Worm (Caenorhabditis elegans) whole organism, L4/young adult: Measurements from ENCODE around the gene hsd-2.

Experiments
- W03F9.2 ChIP-seq: fragments of 150-350 bp; optimal IDR thresholded peaks from 2 replicates; lab custom pipeline; 2014; ENCODE audit warnings: missing biosample characterization, missing genetic modification characterization
- dao-5 ChIP-seq: sonication (generic microtip); optimal IDR thresholded peaks from 2 replicates; lab custom pipeline; 2016; ENCODE audit warnings: missing genotype, missing genetic modification characterization, moderate library complexity, missing compliant biosample characterization
- him-1 ChIP-seq: sonication (generic microtip); optimal IDR thresholded peaks from 2 replicates; lab custom pipeline; 2016; ENCODE audit warnings: missing genotype, missing genetic modification reagents, missing genetic modification characterization, missing compliant biosample characterization

hsd-2 gene

DNA sequence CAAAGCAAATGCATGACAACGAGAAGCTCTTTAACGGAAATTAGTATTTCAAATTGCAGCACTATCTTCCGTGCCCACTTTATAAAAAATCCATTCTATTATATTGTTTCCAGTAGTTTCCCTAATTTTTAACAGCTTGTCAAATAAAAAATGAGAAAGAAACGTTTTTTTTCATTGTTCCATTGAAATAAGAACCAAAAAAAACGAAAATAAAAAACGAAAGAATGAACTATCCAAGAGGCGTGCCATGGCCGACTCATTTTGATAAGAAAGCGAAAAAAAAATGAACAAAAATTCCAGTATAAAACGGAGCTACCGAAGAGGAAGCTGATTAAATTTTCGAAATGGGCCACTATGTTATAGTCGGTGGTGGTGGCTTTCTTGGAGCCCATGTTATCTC lies at the start of gene hsd-2:
TSS of gene hsd-2 (plus strand) at position 301 of the 400 bp plus-strand sequence.
- TF ChIP-seq him-1 (tag; lab: Kevin White, UChicago) (no peak), W03F9.2 (tag; lab: Kevin White, UChicago) (no peak), dao-5 (tag; lab: Kevin White, UChicago) (no peak)

DNA sequence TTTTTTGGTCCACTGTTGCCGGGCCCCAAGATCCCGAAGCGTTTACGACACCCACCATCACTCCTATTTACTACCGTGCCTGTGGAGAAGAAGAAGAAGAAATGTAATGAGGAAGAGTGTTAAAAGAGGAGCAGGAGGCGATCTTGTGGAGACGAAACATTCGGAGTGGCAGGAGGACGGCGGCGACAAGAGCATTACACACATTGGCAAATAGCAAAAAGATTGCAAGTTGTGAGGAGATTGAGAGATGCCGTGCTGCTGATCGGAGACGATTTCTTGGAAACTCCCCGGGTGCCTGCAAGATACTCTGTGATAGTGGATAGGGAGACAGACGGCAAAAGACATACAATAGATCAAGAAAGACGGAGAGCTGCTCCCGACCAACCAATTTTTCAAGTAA lies 47.8 kb upstream of the hsd-2 start, which contains the start of gene M03F4.4:
TSS of gene M03F4.4 (minus strand) at position 160 of the 400 bp plus-strand sequence.
- no peak for TF ChIP-seq him-1 (tag; lab: Kevin White, UChicago)
- no peak for TF ChIP-seq W03F9.2 (tag; lab: Kevin White, UChicago)
- no peak for TF ChIP-seq dao-5 (tag; lab: Kevin White, UChicago)

DNA sequence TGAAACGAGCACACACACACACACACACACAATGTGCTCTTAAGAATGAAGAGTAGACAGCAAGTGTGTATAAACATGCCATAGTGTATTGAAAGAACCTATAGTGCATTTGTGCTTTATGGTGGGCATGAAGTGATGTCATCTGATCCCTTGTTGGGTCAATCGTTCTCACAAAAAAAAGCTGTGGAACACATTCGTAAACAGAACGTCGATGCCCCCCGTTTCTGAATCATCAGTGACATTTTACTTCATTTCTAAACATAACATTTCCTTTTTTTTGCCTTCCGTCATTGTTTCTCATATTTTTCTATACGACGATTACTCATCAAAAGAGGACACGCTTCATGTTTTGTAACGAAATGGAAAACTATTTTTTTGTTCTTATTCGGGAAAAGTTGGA lies 46.1 kb upstream of the hsd-2 start:
- TF ChIP-seq W03F9.2 (tag; lab: Kevin White, UChicago), result no peak
- TF ChIP-seq dao-5 (tag; lab: Kevin White, UChicago), result no peak
- no peak for TF ChIP-seq him-1 (tag; lab: Kevin White, UChicago)

DNA sequence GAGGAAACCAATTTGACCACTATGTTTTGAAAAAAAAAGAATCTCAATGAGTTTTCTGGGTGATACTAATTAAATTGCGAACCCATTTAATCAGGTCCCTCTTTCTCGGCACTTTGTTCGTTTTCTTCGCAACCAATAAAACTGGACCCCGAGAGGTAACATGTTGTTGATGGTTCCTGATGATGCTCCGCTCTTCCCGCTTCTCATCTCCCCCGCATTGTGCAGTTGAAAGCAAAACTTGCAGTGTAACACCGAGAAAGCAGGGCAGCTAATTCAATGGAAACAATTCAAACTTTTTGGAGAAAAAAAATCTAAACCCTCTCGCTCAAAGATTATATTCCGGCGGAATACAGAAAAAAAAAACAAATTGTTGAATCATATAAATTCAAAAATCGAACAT lies 45.6 kb upstream of the hsd-2 start:
- TF ChIP-seq W03F9.2 (tag; lab: Kevin White, UChicago), result no peak
- TF ChIP-seq him-1 (tag; lab: Kevin White, UChicago), result no peak
- TF ChIP-seq dao-5 (tag; lab: Kevin White, UChicago), result no peak

DNA sequence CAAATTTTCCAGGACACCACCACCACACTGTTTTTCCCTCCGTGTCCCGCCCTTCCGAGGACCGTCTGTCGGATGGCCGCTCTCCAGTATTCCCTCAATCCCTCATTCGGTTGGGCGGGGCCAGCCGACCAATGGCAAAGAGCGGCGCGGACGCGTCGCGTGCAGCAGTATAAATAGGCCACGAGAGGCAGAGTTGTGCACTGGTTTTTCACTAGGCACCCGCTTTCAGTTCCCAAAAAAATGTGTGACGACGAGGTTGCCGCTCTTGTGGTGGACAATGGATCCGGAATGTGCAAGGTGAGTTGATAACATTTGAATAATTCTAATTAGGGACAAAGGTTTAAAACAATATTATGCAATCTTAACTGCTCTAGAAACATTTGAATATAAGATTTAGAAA lies 44.6 kb upstream of the hsd-2 start, which contains the start of gene act-4:
TSS of gene act-4 (plus strand) at position 200 of the 400 bp plus-strand sequence.
- TF ChIP-seq him-1 (tag; lab: Kevin White, UChicago) (peak; percentile 4), W03F9.2 (tag; lab: Kevin White, UChicago) (no peak), dao-5 (tag; lab: Kevin White, UChicago) (no peak)

DNA sequence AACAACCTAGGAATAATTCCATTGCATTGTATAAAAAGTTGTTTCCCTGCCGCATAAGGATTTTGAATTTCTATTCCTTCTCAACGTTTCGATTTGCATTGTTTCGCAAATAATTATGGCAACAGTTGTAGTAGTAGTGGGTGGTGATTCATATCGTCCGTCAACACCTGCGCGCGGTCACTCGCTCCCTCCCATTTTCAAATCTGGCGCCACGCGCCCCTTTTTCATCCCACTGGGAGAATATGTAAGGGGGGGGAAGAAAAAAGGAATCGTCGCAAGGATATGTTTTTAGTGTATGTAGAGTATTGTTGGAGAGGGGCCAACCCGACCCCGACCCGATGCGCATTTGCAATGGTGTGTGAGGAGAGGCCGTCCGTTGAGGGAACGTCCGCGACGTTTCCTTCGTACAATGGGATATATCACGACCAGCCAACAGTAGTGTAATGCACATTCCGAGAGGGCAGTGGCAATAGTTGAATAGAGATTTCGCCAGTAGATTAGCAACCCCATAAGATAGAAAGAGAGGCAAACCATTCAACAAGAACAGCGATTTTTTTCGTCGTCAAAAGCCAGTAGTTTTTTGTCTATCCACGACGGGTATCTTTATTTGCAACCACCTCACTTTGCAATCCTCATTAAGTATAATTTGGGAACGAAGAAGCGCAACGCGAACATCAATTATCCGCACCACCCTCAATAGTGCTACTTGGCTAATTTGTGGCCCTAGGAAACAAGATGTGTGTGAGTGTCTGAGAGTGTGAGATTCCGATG lies 43.9 kb upstream of the hsd-2 start:
- TF ChIP-seq him-1 (tag; lab: Kevin White, UChicago) (no peak), W03F9.2 (tag; lab: Kevin White, UChicago) (no peak), dao-5 (tag; lab: Kevin White, UChicago) (no peak)

DNA sequence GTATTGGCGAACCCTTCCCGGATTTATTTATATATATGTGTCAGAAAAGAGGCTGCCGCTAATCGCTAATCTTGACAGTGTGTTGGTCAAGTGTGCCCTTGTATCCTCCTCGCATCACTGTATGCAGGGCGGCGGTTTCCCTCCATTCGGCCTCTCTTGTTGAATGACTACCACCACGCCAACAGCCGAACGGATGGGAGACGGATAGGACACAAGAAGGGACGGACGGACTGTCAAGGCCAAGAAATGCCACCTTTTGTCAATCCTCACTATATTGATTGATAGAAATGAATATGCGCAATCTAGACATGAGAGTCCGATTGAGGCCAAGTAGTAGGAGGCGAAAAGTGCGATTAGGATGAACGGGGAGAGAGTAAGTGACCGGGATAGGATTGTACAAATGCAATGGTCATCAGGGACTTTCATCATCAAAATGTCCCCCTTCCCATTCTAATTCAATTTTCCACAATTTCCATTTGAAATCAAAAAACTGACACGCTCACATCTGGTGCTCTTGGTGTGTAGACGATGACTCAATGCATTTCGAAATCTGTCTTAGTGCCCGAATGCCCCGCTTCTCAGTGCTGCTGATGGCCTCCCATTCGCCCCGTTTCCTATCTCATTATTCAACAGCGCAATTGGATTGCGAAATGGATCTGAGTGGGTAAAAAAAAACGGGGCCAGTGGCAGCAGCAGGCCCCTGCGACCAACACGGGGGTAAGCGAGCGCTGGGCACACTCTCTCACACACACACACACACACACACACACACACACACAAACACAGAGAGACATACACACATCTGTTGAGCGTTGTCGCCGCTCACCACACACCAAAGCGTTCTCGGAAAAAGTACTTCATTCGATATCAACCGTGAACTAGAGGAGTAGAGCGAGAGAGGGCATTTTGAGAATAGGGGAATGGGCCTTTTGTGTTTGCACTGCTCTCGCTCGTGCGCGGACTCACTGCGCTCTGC lies 43.1 kb upstream of the hsd-2 start:
- peak; percentile 87 for TF ChIP-seq him-1 (tag; lab: Kevin White, UChicago)
- no peak for TF ChIP-seq W03F9.2 (tag; lab: Kevin White, UChicago)

DNA sequence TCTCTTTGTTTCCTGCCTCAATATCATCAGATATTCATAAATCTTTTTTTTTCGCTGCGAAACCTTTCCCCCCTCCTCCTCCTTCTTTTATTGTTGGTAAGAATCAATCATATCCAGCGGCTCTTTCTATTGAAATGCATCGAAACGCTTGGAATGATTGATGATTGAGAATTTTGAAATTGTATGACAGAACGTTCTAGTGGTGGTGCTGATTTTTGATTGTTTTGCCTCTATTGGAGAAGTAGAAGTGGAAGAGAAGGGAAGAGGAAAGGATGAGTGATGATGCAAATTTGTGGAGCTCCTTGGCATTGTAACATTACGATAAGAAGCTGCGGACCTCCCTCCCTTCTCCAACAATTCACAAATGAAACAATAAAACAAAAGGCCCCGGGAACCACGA lies 39.4 kb upstream of the hsd-2 start:
- TF ChIP-seq W03F9.2 (tag; lab: Kevin White, UChicago) (no peak), him-1 (tag; lab: Kevin White, UChicago) (no peak), dao-5 (tag; lab: Kevin White, UChicago) (no peak)

DNA sequence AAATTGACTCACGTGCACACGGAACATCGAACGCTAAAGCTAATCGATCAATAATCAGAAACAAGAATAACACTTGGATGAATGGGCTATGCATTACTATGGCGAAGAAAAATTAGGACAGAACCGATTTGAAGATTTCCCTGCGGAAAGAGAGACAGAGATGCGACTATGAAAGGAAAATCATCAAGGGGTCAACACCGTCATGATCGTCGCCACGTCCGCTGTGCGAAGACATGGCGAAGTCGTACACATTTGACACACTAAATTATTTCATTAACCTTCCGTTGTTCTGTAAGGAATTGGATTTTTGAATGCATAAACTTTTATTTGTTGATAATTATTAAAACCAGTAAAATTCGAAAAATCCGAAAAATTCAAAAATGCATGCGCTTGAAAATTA lies 35.8 kb upstream of the hsd-2 start, which contains the start of gene M03F4.6:
TSS of gene M03F4.6 (minus strand) at position 101 of the 400 bp plus-strand sequence.
- TF ChIP-seq dao-5 (tag; lab: Kevin White, UChicago), result no peak
- TF ChIP-seq him-1 (tag; lab: Kevin White, UChicago), result no peak
- TF ChIP-seq W03F9.2 (tag; lab: Kevin White, UChicago), result no peak

DNA sequence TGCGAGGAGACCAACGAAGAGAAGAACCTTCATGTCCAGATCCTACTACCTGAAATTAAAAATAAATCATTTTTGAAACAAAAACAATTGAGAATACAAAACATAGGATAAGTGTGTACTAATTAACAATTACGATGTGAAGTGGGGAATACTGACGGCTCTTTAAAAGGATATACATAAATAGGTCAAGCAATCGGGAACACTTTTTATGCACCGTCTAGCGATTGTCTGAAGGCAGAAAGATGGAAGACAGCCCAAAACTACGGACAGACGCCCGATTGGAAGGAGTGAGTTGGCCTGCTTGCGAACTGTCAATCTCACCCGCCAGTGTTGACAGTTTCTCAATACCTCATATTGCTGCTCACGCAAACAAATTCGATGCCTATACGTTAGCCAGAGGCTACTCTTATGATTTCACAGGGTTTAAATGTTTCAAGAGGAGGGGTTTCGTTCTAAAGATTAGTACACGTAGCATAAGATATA lies 34.1 kb upstream of the hsd-2 start, which contains the start of gene calu-1:
TSS of gene calu-1 (minus strand) at position 51 of the 483 bp plus-strand sequence.
- no peak for TF ChIP-seq W03F9.2 (tag; lab: Kevin White, UChicago)
- TF ChIP-seq him-1 (tag; lab: Kevin White, UChicago), result no peak
- no peak for TF ChIP-seq dao-5 (tag; lab: Kevin White, UChicago)

DNA sequence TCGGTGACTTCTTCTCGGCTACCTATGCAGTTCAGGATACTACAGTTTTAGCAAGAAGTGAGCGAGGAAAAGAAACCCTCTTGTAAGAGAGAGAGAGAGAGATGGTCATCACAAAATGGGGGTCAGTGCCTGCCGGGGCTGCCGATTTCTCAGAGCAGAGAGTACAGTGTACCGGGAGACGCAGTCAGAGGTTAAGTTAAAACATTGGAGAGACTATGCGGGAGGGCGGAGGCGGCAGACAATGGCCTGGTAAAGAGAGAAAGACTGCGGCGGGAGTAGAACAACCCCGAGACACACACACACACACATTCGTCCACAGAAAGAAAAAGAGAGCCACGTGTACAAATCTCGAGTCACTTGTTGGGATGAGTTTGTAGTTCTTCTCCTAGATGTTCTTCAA lies 33.6 kb upstream of the hsd-2 start:
- TF ChIP-seq W03F9.2 (tag; lab: Kevin White, UChicago), result no peak
- TF ChIP-seq dao-5 (tag; lab: Kevin White, UChicago), result no peak
- TF ChIP-seq him-1 (tag; lab: Kevin White, UChicago), result no peak

DNA sequence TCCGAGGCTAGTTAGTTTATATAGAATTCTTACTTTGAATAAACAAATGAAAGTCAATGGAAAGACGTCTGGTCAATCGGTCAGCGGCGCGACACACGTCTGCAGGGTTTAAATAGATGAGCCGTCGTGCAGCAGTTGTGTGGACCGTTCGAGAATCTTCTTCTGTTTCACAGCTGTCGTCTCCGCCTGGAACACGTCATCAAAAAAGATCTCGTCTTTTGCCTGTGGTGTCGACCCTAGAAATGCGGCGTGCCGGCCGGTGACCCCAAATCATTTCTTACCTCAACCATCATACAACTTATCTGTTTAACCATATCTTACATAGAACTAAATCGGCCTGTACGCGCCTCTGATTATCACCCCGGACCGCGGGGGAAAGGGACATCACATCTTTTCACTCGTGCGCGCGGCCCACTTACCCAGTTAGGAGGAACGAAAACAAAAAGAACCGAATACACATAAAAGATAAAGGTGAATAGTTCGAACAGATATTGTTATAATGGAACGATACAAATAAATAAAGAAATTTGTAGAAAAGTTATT lies 32.9 kb upstream of the hsd-2 start:
- TF ChIP-seq W03F9.2 (tag; lab: Kevin White, UChicago) (no peak), dao-5 (tag; lab: Kevin White, UChicago) (no peak), him-1 (tag; lab: Kevin White, UChicago) (no peak)
